Worm (Caenorhabditis elegans): ENCODE measurements around the gene set-17.

DNA sequence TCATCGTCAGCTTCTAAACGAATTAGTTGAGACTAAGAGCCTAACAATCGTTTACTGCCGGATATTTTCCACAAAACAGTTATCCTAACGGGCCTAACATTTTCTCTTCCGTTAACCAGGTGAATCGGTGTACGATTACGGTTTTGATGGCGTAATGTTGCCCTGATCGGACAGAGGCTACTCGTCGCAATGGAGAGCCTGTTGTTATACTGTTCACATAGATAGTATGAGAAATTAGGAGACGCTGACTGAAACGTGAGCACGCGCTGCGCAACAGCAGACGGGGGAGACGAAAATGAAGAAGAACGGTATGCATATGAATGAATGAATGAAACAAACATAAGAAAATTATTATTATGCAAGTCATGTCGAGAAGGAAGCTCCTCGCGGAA lies 40.9 kb downstream of the set-17 start:
- no peak for TF ChIP-seq pax-1 (tag; optimal IDR thresholded peaks at IDR 0.05)
- TF ChIP-seq nhr-11 (tag; optimal IDR thresholded peaks at IDR 0.05), result no peak
- TF ChIP-seq madf-2 (tag; optimal IDR thresholded peaks at IDR 0.05), result no peak
- TF ChIP-seq sox-2 (GFP tag; IDR thresholded peaks at IDR 0.05), result no peak

Measured in whole organism, late embryonic.